Worm (Caenorhabditis elegans): Measurements from ENCODE around the gene ilys-2.

ce11 chrIV:2464156-2464555 is 3.3 kb upstream of the ilys-2 start, which contains the start of gene ilys-3:
- no peak for TF ChIP-seq skn-1 (tag; optimal IDR thresholded peaks at IDR 0.05)
- no peak for TF ChIP-seq lin-35 (GFP tag; optimal IDR thresholded peaks at IDR 0.05)
- no peak for TF ChIP-seq aha-1 (tag; optimal IDR thresholded peaks at IDR 0.05)
- TF ChIP-seq ztf-11 (tag; optimal IDR thresholded peaks at IDR 0.05) = no peak
- TF ChIP-seq ceh-88 (GFP tag; IDR thresholded peaks at IDR 0.05) = no peak

Data from whole organism, L1 larva.